Fruit fly (Drosophila melanogaster): ENCODE measurements around the gene CG9427.

The CG9427 gene

dm6 chr3R:9581089-9581520 lies 45.6 kb downstream of the CG9427 start, which contains the start of gene CG8301 (continued):
- TF ChIP-seq CG12155 (GFP tag; optimal IDR thresholded peaks at IDR 0.05): peak; percentile 20
- peak; percentile 68 for TF ChIP-seq row (GFP tag; IDR thresholded peaks at IDR 0.05)
- no peak for TF ChIP-seq CG9797 (GFP tag; optimal IDR thresholded peaks at IDR 0.05)
- no peak for TF ChIP-seq ato (GFP tag; IDR thresholded peaks at IDR 0.05; ENCODE audit: partially characterized antibody)
- TF ChIP-seq ems (GFP tag; optimal IDR thresholded peaks at IDR 0.05): no peak
- TF ChIP-seq HmgD (GFP tag; optimal IDR thresholded peaks at IDR 0.05): no peak
- TF ChIP-seq unpg (GFP tag; optimal IDR thresholded peaks at IDR 0.05): peak; percentile 51
- TF ChIP-seq CG5180 (GFP tag; optimal IDR thresholded peaks at IDR 0.05): peak; percentile 20
- peak; percentile 4 for TF ChIP-seq MESR4 (GFP tag; optimal IDR thresholded peaks at IDR 0.05)
- TF ChIP-seq tna (GFP tag; IDR thresholded peaks at IDR 0.05; ENCODE audit: partially characterized antibody): no peak
- no peak for TF ChIP-seq oc (tag; optimal IDR thresholded peaks at IDR 0.05)
- 0 out of 3 replicates have a peak, but pooled peaks have one; percentile 37 for TF ChIP-seq ci (GFP tag; IDR thresholded peaks at IDR 0.05)
- TF ChIP-seq chif (GFP tag; optimal IDR thresholded peaks at IDR 0.05): no peak
- TF ChIP-seq chinmo (GFP tag; IDR thresholded peaks at IDR 0.05; ENCODE audit: partially characterized antibody): 0 out of 4 replicates have a peak, but pooled peaks have one; percentile 40
- TF ChIP-seq Dek (tag; optimal IDR thresholded peaks at IDR 0.05): peak; percentile 31
- TF ChIP-seq her (GFP tag; optimal IDR thresholded peaks at IDR 0.05): no peak
- TF ChIP-seq grau (tag; optimal IDR thresholded peaks at IDR 0.05): peak; percentile 41
- TF ChIP-seq Asciz (GFP tag; optimal IDR thresholded peaks at IDR 0.05): peak; percentile 34
- TF ChIP-seq mam (GFP tag; optimal IDR thresholded peaks at IDR 0.05): peak; percentile 24
- TF ChIP-seq TFAM (GFP tag; optimal IDR thresholded peaks at IDR 0.05): no peak
- TF ChIP-seq btn (GFP tag; optimal IDR thresholded peaks at IDR 0.05): no peak
- peak; percentile 49 for TF ChIP-seq lilli (GFP tag; optimal IDR thresholded peaks at IDR 0.05)
- TF ChIP-seq CG7357 (GFP tag; IDR thresholded peaks at IDR 0.05): no peak
- TF ChIP-seq klu (GFP tag; IDR thresholded peaks at IDR 0.05): no peak
- TF ChIP-seq Aef1 (GFP tag; IDR thresholded peaks at IDR 0.05): no peak
- TF ChIP-seq exex (tag; optimal IDR thresholded peaks at IDR 0.05): no peak
- TF ChIP-seq CG1529 (GFP tag; optimal IDR thresholded peaks at IDR 0.05): no peak
- no peak for TF ChIP-seq fu2 (GFP tag; optimal IDR thresholded peaks at IDR 0.05)
- TF ChIP-seq hkb (optimal IDR thresholded peaks at IDR 0.05): no peak
- TF ChIP-seq hkb (GFP tag; IDR thresholded peaks at IDR 0.05): peak; percentile 70
- TF ChIP-seq CG13775 (GFP tag; optimal IDR thresholded peaks at IDR 0.05): no peak
- TF ChIP-seq Mes4 (GFP tag; optimal IDR thresholded peaks at IDR 0.05): no peak
- no peak for TF ChIP-seq CG16813 (GFP tag; IDR thresholded peaks at IDR 0.05; ENCODE audit: partially characterized antibody)
- peak; percentile 15 for TF ChIP-seq tap (tag; optimal IDR thresholded peaks at IDR 0.05)
- TF ChIP-seq bcd (GFP tag; optimal IDR thresholded peaks at IDR 0.05): peak; percentile 1
- peak; percentile 22 for TF ChIP-seq NfI (GFP tag; optimal IDR thresholded peaks at IDR 0.05)
- peak; percentile 46 for TF ChIP-seq CG31441 (GFP tag; IDR thresholded peaks at IDR 0.05)
- peak; percentile 34 for TF ChIP-seq CG17385 (GFP tag; optimal IDR thresholded peaks at IDR 0.05)
- peak; percentile 52; the same call in 1 of the 2 replicates for TF ChIP-seq chm (GFP tag; IDR thresholded peaks at IDR 0.05)
- no peak for TF ChIP-seq Optix (GFP tag; IDR thresholded peaks at IDR 0.05)
- no peak for TF ChIP-seq pita (GFP tag; optimal IDR thresholded peaks at IDR 0.05)
- TF ChIP-seq Xrp1 (GFP tag; IDR thresholded peaks at IDR 0.05): 0 out of 2 replicates have a peak, but pooled peaks have one; percentile 17
- TF ChIP-seq knrl (GFP tag; IDR thresholded peaks at IDR 0.05; ENCODE audit: partially characterized antibody): no peak
- TF ChIP-seq CG11456 (GFP tag; IDR thresholded peaks at IDR 0.05): no peak
- TF ChIP-seq Myb (GFP tag; optimal IDR thresholded peaks at IDR 0.05): peak; percentile 3
- no peak for TF ChIP-seq Oaz (GFP tag; IDR thresholded peaks at IDR 0.05)
- no peak for TF ChIP-seq gro (GFP tag; optimal IDR thresholded peaks at IDR 0.05)
- TF ChIP-seq CG1024 (GFP tag; IDR thresholded peaks at IDR 0.05): no peak
- no peak for TF ChIP-seq aop (GFP tag; IDR thresholded peaks at IDR 0.05)
- no peak for TF ChIP-seq ssp (GFP tag; IDR thresholded peaks at IDR 0.05)
- TF ChIP-seq danr (GFP tag; IDR thresholded peaks at IDR 0.05): no peak
- peak; percentile 16 for TF ChIP-seq CG18262 (tag; optimal IDR thresholded peaks at IDR 0.05)

Measured in whole organism, embryonic.